Worm (Caenorhabditis elegans): ENCODE measurements around the gene R04A9.7.
A peak's percentile ranks its signal among the peaks of the same experiment; 100 is the strongest.

The R04A9.7 gene

DNA sequence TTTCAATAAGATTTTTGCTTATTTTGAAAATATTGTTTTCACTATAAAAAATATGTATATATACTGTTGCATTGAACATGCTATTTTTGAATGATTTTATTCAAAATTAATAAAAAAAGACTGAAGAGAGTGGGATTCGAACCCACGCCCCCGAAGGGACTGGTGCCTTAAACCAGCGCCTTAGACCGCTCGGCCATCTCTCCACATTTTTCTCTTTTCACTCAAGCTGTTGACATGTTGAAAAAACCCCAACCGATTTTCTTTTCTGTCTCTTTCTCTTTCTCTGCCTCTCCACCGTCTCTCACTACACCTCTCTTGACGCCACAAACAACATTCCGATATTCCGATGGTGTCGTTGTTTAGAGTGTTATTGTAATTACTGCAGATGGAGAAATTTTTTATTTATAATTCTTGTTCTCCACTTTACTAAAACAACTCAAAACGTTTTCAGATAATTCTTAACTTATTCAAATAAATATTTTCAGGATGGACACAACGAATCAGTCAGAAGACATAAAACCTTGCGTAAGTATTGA lies 41.5 kb downstream of the R04A9.7 start, which contains the start of gene sor-3 (continued):
- peak; percentile 56 for TF ChIP-seq elt-2 (tag; optimal IDR thresholded peaks at IDR 0.05)
- no peak for TF ChIP-seq nhr-84 (tag; optimal IDR thresholded peaks at IDR 0.05)
- peak; percentile 66 for TF ChIP-seq isw-1 (GFP tag; IDR thresholded peaks at IDR 0.05)
- peak; percentile 67 for TF ChIP-seq blmp-1 (tag; optimal IDR thresholded peaks at IDR 0.05)
- no peak for TF ChIP-seq nhr-12 (tag; optimal IDR thresholded peaks at IDR 0.05)
- no peak for TF ChIP-seq pqm-1 (tag; optimal IDR thresholded peaks at IDR 0.05)
- no peak for TF ChIP-seq hlh-4 (tag; optimal IDR thresholded peaks at IDR 0.05)
- TF ChIP-seq nhr-28 (tag; optimal IDR thresholded peaks at IDR 0.05) = peak; percentile 34
- peak; percentile 70 for TF ChIP-seq fos-1 (tag; optimal IDR thresholded peaks at IDR 0.05)
- no peak for TF ChIP-seq C04F5.9 (tag; optimal IDR thresholded peaks at IDR 0.05)
- peak; percentile 88 for TF ChIP-seq nhr-20 (tag; optimal IDR thresholded peaks at IDR 0.05)
- no peak for TF ChIP-seq ceh-63 (GFP tag; optimal IDR thresholded peaks at IDR 0.05)
- peak; percentile 81 for TF ChIP-seq xbp-1 (tag; optimal IDR thresholded peaks at IDR 0.05)
- TF ChIP-seq dsc-1 (tag; optimal IDR thresholded peaks at IDR 0.05) = peak; percentile 90
- peak; percentile 79 for TF ChIP-seq unc-86 (tag; optimal IDR thresholded peaks at IDR 0.05)
- peak; percentile 93 for TF ChIP-seq nhr-47 (tag; optimal IDR thresholded peaks at IDR 0.05)
- TF ChIP-seq mep-1 (tag; optimal IDR thresholded peaks at IDR 0.05) = peak; percentile 86
- no peak for TF ChIP-seq hlh-17 (GFP tag; optimal IDR thresholded peaks at IDR 0.05; ENCODE audit: borderline replicate concordance)
- TF ChIP-seq fkh-8 (tag; optimal IDR thresholded peaks at IDR 0.05) = peak; percentile 80
- no peak for TF ChIP-seq sup-37 (GFP tag; optimal IDR thresholded peaks at IDR 0.05)
- TF ChIP-seq tbx-2 (tag; optimal IDR thresholded peaks at IDR 0.05) = peak; percentile 87
- no peak for TF ChIP-seq egl-27 (tag; optimal IDR thresholded peaks at IDR 0.05)
- TF ChIP-seq grh-1 (GFP tag; IDR thresholded peaks at IDR 0.05) = 0 out of 2 replicates have a peak, but pooled peaks have one; percentile 19
- peak; percentile 70 for TF ChIP-seq lin-39 (tag; optimal IDR thresholded peaks at IDR 0.05)
- TF ChIP-seq lin-13 (GFP tag; optimal IDR thresholded peaks at IDR 0.05) = peak; percentile 73
- TF ChIP-seq vab-15 (tag; optimal IDR thresholded peaks at IDR 0.05) = peak; percentile 18
- no peak for TF ChIP-seq alr-1 (tag; optimal IDR thresholded peaks at IDR 0.05; ENCODE audit: borderline replicate concordance)
- TF ChIP-seq nhr-77 (tag; optimal IDR thresholded peaks at IDR 0.05) = peak; percentile 76
- TF ChIP-seq egl-13 (tag; optimal IDR thresholded peaks at IDR 0.05) = peak; percentile 77
- TF ChIP-seq pax-3 (tag; optimal IDR thresholded peaks at IDR 0.05) = peak; percentile 43
- peak; percentile 83 for TF ChIP-seq nhr-85 (tag)
- TF ChIP-seq skn-1 (tag; optimal IDR thresholded peaks at IDR 0.05) = peak; percentile 69
- peak; percentile 92 for TF ChIP-seq nhr-71 (tag; optimal IDR thresholded peaks at IDR 0.05)
- no peak for TF ChIP-seq pag-3 (tag; optimal IDR thresholded peaks at IDR 0.05; ENCODE audit: borderline replicate concordance, insufficient read depth)
- no peak for TF ChIP-seq tlp-1 (tag; optimal IDR thresholded peaks at IDR 0.05)
- TF ChIP-seq lsy-2 (tag; optimal IDR thresholded peaks at IDR 0.05) = peak; percentile 75 to 89
- no peak for TF ChIP-seq mef-2 (tag; optimal IDR thresholded peaks at IDR 0.05)
- TF ChIP-seq snpc-4 (tag; optimal IDR thresholded peaks at IDR 0.05) = peak; percentile 62
- peak; percentile 85 for TF ChIP-seq rnt-1 (tag; optimal IDR thresholded peaks at IDR 0.05)
- peak; percentile 62 to 71 for TF ChIP-seq efl-1 (optimal IDR thresholded peaks at IDR 0.05)
- TF ChIP-seq efl-1 (GFP tag; optimal IDR thresholded peaks at IDR 0.05 in 1 of 2) = peak; percentile 23 to 94
- TF ChIP-seq aly-2 (tag; optimal IDR thresholded peaks at IDR 0.05) = peak; percentile 81
- peak; percentile 76 for TF ChIP-seq irx-1 (tag; optimal IDR thresholded peaks at IDR 0.05)
- TF ChIP-seq unc-98 (GFP tag; IDR thresholded peaks at IDR 0.05) = no peak
- TF ChIP-seq mdl-1 (tag; optimal IDR thresholded peaks at IDR 0.05) = peak in 1 of 2 experiments; percentile 78
- no peak for TF ChIP-seq ceh-90 (tag; optimal IDR thresholded peaks at IDR 0.05)
- TF ChIP-seq ceh-82 (tag; optimal IDR thresholded peaks at IDR 0.05) = peak; percentile 81 to 89 (median 85)
- peak; percentile 16 for TF ChIP-seq ztf-4 (tag; optimal IDR thresholded peaks at IDR 0.05)
- TF ChIP-seq swsn-7 (tag; optimal IDR thresholded peaks at IDR 0.05) = peak; percentile 91
- no peak for TF ChIP-seq aha-1 (tag; optimal IDR thresholded peaks at IDR 0.05)
- peak; percentile 87 for TF ChIP-seq lin-14 (GFP tag; optimal IDR thresholded peaks at IDR 0.05)
- TF ChIP-seq elt-3 (tag; optimal IDR thresholded peaks at IDR 0.05) = peak in 2 of 6 experiments; percentile 50 to 79
- TF ChIP-seq dpl-1 (GFP tag; optimal IDR thresholded peaks at IDR 0.05) = peak; percentile 30 to 47 (median 36)
